Fruit fly (Drosophila melanogaster) S2 (cell line): ENCODE data around the gene Tdrd3.

Experiments used
- CG8478 ChIP-seq: fragments of >200 bp; optimal IDR thresholded peaks from 2 replicates; lab custom pipeline; 2018
- CTCF ChIP-seq, 2 experiments: fragments of >200 bp; optimal IDR thresholded peaks; 2 replicates each; lab custom pipeline; 2018

- TF ChIP-seq CG8478 (lab: Kevin White, UChicago) (no peak), CTCF (optimal IDR thresholded peaks at IDR 0.05; lab: Kevin White, UChicago) (no peak)
Observed at dm6 chr3L:14751056-14751671, 35.4 kb upstream of the Tdrd3 start.
